Fruit fly (Drosophila melanogaster): Measurements from ENCODE around the gene rdgA.

The rdgA gene

DNA sequence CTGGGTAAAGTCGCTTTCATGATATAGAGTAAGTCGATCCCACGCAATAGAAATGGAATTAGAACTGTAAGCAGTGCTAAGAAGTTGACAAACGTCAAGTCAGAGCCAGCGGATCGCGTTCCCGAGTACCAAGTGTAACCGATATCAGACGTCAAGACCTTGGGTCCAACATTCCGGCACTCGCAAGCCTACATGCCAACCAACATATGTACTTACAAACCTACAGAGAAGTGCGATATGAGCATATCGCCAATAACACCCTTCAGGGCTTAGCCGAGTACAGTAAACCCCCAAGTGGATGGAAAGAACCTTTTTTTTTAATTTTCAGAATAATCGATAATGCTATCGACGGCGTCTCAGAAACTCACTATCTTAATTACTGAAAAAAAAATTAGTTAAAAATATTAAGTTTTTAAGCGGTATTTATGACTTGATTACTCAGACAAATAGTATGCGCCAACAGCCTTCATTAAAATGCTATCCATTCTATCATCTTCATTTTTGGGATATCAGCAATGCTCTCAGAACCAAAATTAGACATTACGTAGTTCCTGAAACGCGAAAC lies 14.3 kb upstream of the rdgA start (continued):
- TF ChIP-seq bowl (GFP tag; IDR thresholded peaks at IDR 0.05) (0 out of 2 replicates have a peak, but pooled peaks have one; percentile 9), ham (GFP tag; IDR thresholded peaks at IDR 0.05) (no peak), CG8290 (GFP tag; optimal IDR thresholded peaks at IDR 0.05) (no peak), CG8290 (tag; optimal IDR thresholded peaks at IDR 0.05) (no peak), CG7963 (GFP tag; IDR thresholded peaks at IDR 0.05; ENCODE audit: partially characterized antibody) (no peak), eve (GFP tag; optimal IDR thresholded peaks at IDR 0.05) (peak in 1 of 2 experiments; percentile 39), pnt (GFP tag; optimal IDR thresholded peaks at IDR 0.05) (no peak), CG13894 (tag; optimal IDR thresholded peaks at IDR 0.05) (peak; percentile 41), CG11093 (GFP tag; IDR thresholded peaks at IDR 0.05) (0 out of 3 replicates have a peak, but pooled peaks have one; percentile 41)

DNA sequence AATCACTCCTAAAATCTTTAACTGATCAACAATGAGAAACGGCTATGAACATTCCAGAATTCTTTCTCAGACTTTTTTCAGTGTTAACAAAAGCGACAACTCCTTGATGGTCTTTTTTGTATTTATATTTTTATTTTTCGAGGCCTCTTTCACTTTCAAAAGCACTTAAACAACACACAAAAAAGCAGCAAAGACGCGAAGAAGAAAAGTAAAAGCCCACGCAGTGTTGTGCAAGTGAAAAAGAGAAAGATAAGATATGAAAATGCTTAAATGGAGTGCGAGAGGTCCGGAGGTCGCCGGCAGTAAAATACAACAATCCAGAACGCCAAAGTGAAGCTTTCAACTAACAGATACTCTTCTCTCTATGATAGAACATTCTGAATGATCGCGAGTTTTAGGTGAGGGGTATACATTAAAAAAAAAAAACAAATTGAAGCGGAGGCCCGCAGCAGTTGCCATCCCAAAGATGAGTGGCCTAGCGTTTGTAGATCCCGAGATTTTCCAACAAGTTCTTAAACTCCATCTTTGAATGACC lies 13.4 kb upstream of the rdgA start:
- TF ChIP-seq Pdp1 (GFP tag; optimal IDR thresholded peaks at IDR 0.05) (peak in 1 of 2 experiments; percentile 28), CG14860 (GFP tag; IDR thresholded peaks at IDR 0.05; ENCODE audit: partially characterized antibody) (peak; percentile 44; the same call in 2 of the 3 replicates), CG10267 (tag; optimal IDR thresholded peaks at IDR 0.05) (no peak), Xbp1 (GFP tag; optimal IDR thresholded peaks at IDR 0.05) (no peak), hth (optimal IDR thresholded peaks at IDR 0.05) (no peak), gsb (GFP tag; IDR thresholded peaks at IDR 0.05) (no peak), Hr78 (GFP tag; optimal IDR thresholded peaks at IDR 0.05) (peak in 1 of 2 experiments; percentile 18), Drgx (GFP tag; IDR thresholded peaks at IDR 0.05) (no peak), bbx (GFP tag; IDR thresholded peaks at IDR 0.05; ENCODE audit: partially characterized antibody) (0 out of 2 replicates have a peak, but pooled peaks have one; percentile 30), sens (GFP tag) (peak; percentile 67), Bdp1 (GFP tag; optimal IDR thresholded peaks at IDR 0.05) (no peak), CG4328 (GFP tag; optimal IDR thresholded peaks at IDR 0.05) (no peak), Blimp-1 (GFP tag; optimal IDR thresholded peaks at IDR 0.05) (peak; percentile 97), Scr (GFP tag; IDR thresholded peaks at IDR 0.05; ENCODE audit: partially characterized antibody) (peak; percentile 30; the same call in 1 of the 2 replicates), HLH4C (GFP tag; IDR thresholded peaks at IDR 0.05; ENCODE audit: partially characterized antibody) (peak; percentile 56), D19A (tag; optimal IDR thresholded peaks at IDR 0.05) (peak; percentile 75), Med (GFP tag) (peak; percentile 50), row (GFP tag; IDR thresholded peaks at IDR 0.05) (peak; percentile 27; the same call in 1 of the 3 replicates), stwl (tag; optimal IDR thresholded peaks at IDR 0.05) (peak; percentile 25), CG16813 (GFP tag; IDR thresholded peaks at IDR 0.05; ENCODE audit: partially characterized antibody) (peak; percentile 34; the same call in 1 of the 3 replicates), CG6791 (GFP tag; IDR thresholded peaks at IDR 0.05; ENCODE audit: partially characterized antibody) (peak; percentile 68), ro (GFP tag; IDR thresholded peaks at IDR 0.05) (no peak), Opbp (GFP tag; IDR thresholded peaks at IDR 0.05; ENCODE audit: partially characterized antibody) (peak; percentile 43; the same call in 1 of the 3 replicates)

dm6 chrX:8894315-8895017 lies 12.4 kb upstream of the rdgA start:
- TF ChIP-seq Dref (GFP tag; IDR thresholded peaks at IDR 0.05) = no peak
- TF ChIP-seq Dfd (GFP tag; optimal IDR thresholded peaks at IDR 0.05) = no peak
- peak; percentile 83 for TF ChIP-seq CG8388 (GFP tag; optimal IDR thresholded peaks at IDR 0.05)
- TF ChIP-seq CG14860 (GFP tag; IDR thresholded peaks at IDR 0.05; ENCODE audit: partially characterized antibody) = no peak
- TF ChIP-seq CG8765 (GFP tag; IDR thresholded peaks at IDR 0.05) = peak; percentile 55; the same call in 1 of the 2 replicates
- peak; percentile 72 for TF ChIP-seq CG4424 (GFP tag; optimal IDR thresholded peaks at IDR 0.05)
- TF ChIP-seq gce (GFP tag; IDR thresholded peaks at IDR 0.05) = peak; percentile 73; the same call in 1 of the 3 replicates
- no peak for TF ChIP-seq cg (GFP tag; optimal IDR thresholded peaks at IDR 0.05)
- peak; percentile 58 for TF ChIP-seq CG10654 (GFP tag; optimal IDR thresholded peaks at IDR 0.05)
- TF ChIP-seq pb (GFP tag; optimal IDR thresholded peaks at IDR 0.05) = peak; percentile 9
- no peak for TF ChIP-seq zen2 (GFP tag; IDR thresholded peaks at IDR 0.05; ENCODE audit: partially characterized antibody)
- TF ChIP-seq MESR4 (GFP tag; optimal IDR thresholded peaks at IDR 0.05) = no peak
- no peak for TF ChIP-seq h (optimal IDR thresholded peaks at IDR 0.05)
- TF ChIP-seq CG9817 (tag; optimal IDR thresholded peaks at IDR 0.05) = peak; percentile 44
- no peak for TF ChIP-seq vfl (GFP tag; optimal IDR thresholded peaks at IDR 0.05)
- peak; percentile 37 to 70 for TF ChIP-seq chif (GFP tag; optimal IDR thresholded peaks at IDR 0.05)

Measured in whole organism, embryonic.